Worm (Caenorhabditis elegans) whole organism, young adult: ENCODE measurements around the gene C24A3.1.

Experiments
- B0336.3 ChIP-seq: fragments of 200-800 bp; sonication (Bioruptor generic); IDR thresholded peaks from 2 replicates; pipeline ENCODE4 v1.3.6; 2022; ENCODE audit warnings: missing genetic modification characterization, missing compliant biosample characterization
- C17E4.6 ChIP-seq: fragments of 200-800 bp; sonication (Bioruptor generic); IDR thresholded peaks from 2 replicates; pipeline ENCODE4 v1.3.6; 2022; ENCODE audit warnings: missing genetic modification reagents, missing genetic modification characterization, missing compliant biosample characterization
- F23B12.7 ChIP-seq: sonication (generic microtip); optimal IDR thresholded peaks from 2 replicates; lab custom pipeline; 2017; ENCODE audit warnings: missing genetic modification characterization, mild to moderate bottlenecking, missing compliant biosample characterization, antibody characterized with exemption, moderate library complexity; ENCODE audit not compliant: insufficient read depth
- F49E8.2 ChIP-seq: sonication (generic microtip); optimal IDR thresholded peaks from 3 replicates; lab custom pipeline; 2017; ENCODE audit warnings: missing genetic modification characterization, mild to moderate bottlenecking, missing compliant biosample characterization, antibody characterized with exemption, moderate library complexity; ENCODE audit not compliant: insufficient read depth
- F55B11.4 ChIP-seq: sonication (generic microtip); optimal IDR thresholded peaks from 2 replicates; lab custom pipeline; 2016; ENCODE audit warnings: missing compliant biosample characterization, missing genetic modification characterization, borderline replicate concordance; ENCODE audit not compliant: insufficient read depth
- F57C9.4 ChIP-seq: sonication (generic microtip); optimal IDR thresholded peaks from 2 replicates; lab custom pipeline; 2017; ENCODE audit warnings: mild to moderate bottlenecking, missing genetic modification characterization, missing compliant biosample characterization
- T07F8.4 ChIP-seq: sonication (generic microtip); optimal IDR thresholded peaks from 2 replicates; lab custom pipeline; 2016; ENCODE audit warnings: mild to moderate bottlenecking, missing genetic modification characterization, moderate library complexity, missing compliant biosample characterization
- Y53F4B.3 ChIP-seq: fragments of 200-800 bp; sonication (Bioruptor generic); IDR thresholded peaks from 2 replicates; pipeline ENCODE4 v1.3.6; 2022; ENCODE audit warnings: missing genetic modification reagents, missing genetic modification characterization, missing compliant biosample characterization
- Y56A3A.18 ChIP-seq: fragments of 200-800 bp; sonication (Bioruptor generic); IDR thresholded peaks from 2 replicates; pipeline ENCODE4 v1.3.6; 2022; ENCODE audit warnings: missing genetic modification reagents, missing genetic modification characterization, missing compliant biosample characterization
- Y79H2A.3 ChIP-seq: fragments of 200-800 bp; sonication (Bioruptor generic); conservative IDR thresholded peaks from 2 replicates; pipeline ENCODE4 v1.3.6; 2022; ENCODE audit warnings: missing genetic modification reagents, missing genetic modification characterization, missing compliant biosample characterization
- ama-1 ChIP-seq, 3 experiments: fragments of 150-350 bp in 1 of 3; sonication (generic microtip) in 2 of 3; optimal IDR thresholded peaks; 2 replicates each; lab custom pipeline; 2014 to 2018; ENCODE audit warnings: missing biosample characterization in 2 of 3, missing genetic modification characterization in 2 of 3, missing genetic modification reagents in 2 of 3
- attf-3 ChIP-seq: fragments of 200-800 bp; sonication (Bioruptor generic); conservative IDR thresholded peaks from 2 replicates; pipeline ENCODE4 v1.3.6; 2022; ENCODE audit warnings: missing genetic modification reagents, missing genetic modification characterization, missing compliant biosample characterization
- cebp-1 ChIP-seq, 2 experiments: fragments of 200-800 bp in 1 of 2; sonication (Bioruptor generic) in 1 of 2; sonication (generic microtip) in 1 of 2; IDR thresholded peaks in 1 of 2; optimal IDR thresholded peaks in 1 of 2; 2 replicates each; pipeline versions ENCODE4 v1.3.6 to Lab custom; 2017 to 2022; ENCODE audit warnings: missing compliant biosample characterization in 2 of 2, missing genetic modification characterization in 2 of 2, mild to moderate bottlenecking in 1 of 2, missing genetic modification reagents in 1 of 2, moderate library complexity in 1 of 2
- ceh-100 ChIP-seq: fragments of 200-800 bp; sonication (Bioruptor generic); IDR thresholded peaks from 2 replicates; pipeline ENCODE4 v1.3.6; 2022; ENCODE audit warnings: missing genetic modification reagents, missing genetic modification characterization, missing compliant biosample characterization
- dox-1 ChIP-seq: fragments of 200-800 bp; sonication (Bioruptor generic); IDR thresholded peaks from 2 replicates; pipeline ENCODE4 v1.3.6; 2022; ENCODE audit warnings: missing genetic modification reagents, missing genetic modification characterization, missing compliant biosample characterization
- egl-44 ChIP-seq: fragments of 200-800 bp; sonication (Bioruptor generic); IDR thresholded peaks from 2 replicates; pipeline ENCODE4 v1.3.6; 2022; ENCODE audit warnings: missing genetic modification reagents, missing genetic modification characterization, missing compliant biosample characterization
- ets-4 ChIP-seq: fragments of 200-800 bp; sonication (Bioruptor generic); optimal IDR thresholded peaks from 2 replicates; lab custom pipeline; 2018; ENCODE audit warnings: mild to moderate bottlenecking, missing genetic modification characterization, missing compliant biosample characterization
- fkh-3 ChIP-seq: sonication (generic microtip); optimal IDR thresholded peaks from 2 replicates; lab custom pipeline; 2016; ENCODE audit warnings: mild to moderate bottlenecking, missing genetic modification characterization, missing compliant biosample characterization
- hlh-26 ChIP-seq: fragments of 200-800 bp; sonication (Bioruptor generic); conservative IDR thresholded peaks from 2 replicates; pipeline ENCODE4 v1.3.6; 2022; ENCODE audit warnings: missing genetic modification reagents, missing genetic modification characterization, missing compliant biosample characterization
- lag-1 ChIP-seq: fragments of 200-800 bp; sonication (Bioruptor generic); IDR thresholded peaks from 2 replicates; pipeline ENCODE4 v1.3.6; 2022; ENCODE audit warnings: missing genetic modification reagents, missing genetic modification characterization, missing compliant biosample characterization
- lin-40 ChIP-seq: sonication (generic microtip); optimal IDR thresholded peaks from 2 replicates; lab custom pipeline; 2016; ENCODE audit warnings: missing genetic modification characterization, mild to moderate bottlenecking, missing compliant biosample characterization, missing genotype, missing genetic modification reagents
- mcd-1 ChIP-seq: fragments of 200-800 bp; sonication (Bioruptor generic); IDR thresholded peaks from 2 replicates; pipeline ENCODE4 v1.3.6; 2022; ENCODE audit warnings: missing genetic modification reagents, missing genetic modification characterization, missing compliant biosample characterization
- mes-4 ChIP-seq: sonication (generic microtip); optimal IDR thresholded peaks from 2 replicates; lab custom pipeline; 2016; ENCODE audit warnings: missing genotype, missing genetic modification characterization, missing compliant biosample characterization
- nfya-1 ChIP-seq: sonication (generic microtip); optimal IDR thresholded peaks from 2 replicates; lab custom pipeline; 2017; ENCODE audit warnings: antibody characterized with exemption, missing compliant biosample characterization, missing genetic modification characterization, borderline replicate concordance; ENCODE audit not compliant: insufficient read depth
- nfyb-1 ChIP-seq: fragments of 200-800 bp; sonication (Bioruptor generic); IDR thresholded peaks from 2 replicates; pipeline ENCODE4 v1.3.6; 2022; ENCODE audit warnings: missing genetic modification reagents, missing genetic modification characterization, missing compliant biosample characterization
- nhr-179 ChIP-seq: sonication (generic microtip); optimal IDR thresholded peaks from 2 replicates; lab custom pipeline; 2016; ENCODE audit warnings: mild to moderate bottlenecking, missing genetic modification characterization, missing compliant biosample characterization
- nhr-80 ChIP-seq: sonication (generic microtip); optimal IDR thresholded peaks from 2 replicates; lab custom pipeline; 2016; ENCODE audit warnings: missing genetic modification characterization, missing compliant biosample characterization
- rcor-1 ChIP-seq: fragments of 200-800 bp; sonication (Bioruptor generic); IDR thresholded peaks from 2 replicates; pipeline ENCODE4 v1.3.6; 2022; ENCODE audit warnings: missing genetic modification reagents, missing genetic modification characterization, missing compliant biosample characterization
- sdz-38 ChIP-seq: sonication (generic microtip); optimal IDR thresholded peaks from 2 replicates; lab custom pipeline; 2016; ENCODE audit warnings: missing genotype, missing genetic modification characterization, missing compliant biosample characterization
- sptf-2 ChIP-seq: fragments of 200-800 bp; sonication (Bioruptor generic); optimal IDR thresholded peaks from 2 replicates; lab custom pipeline; 2018; ENCODE audit warnings: mild to moderate bottlenecking, missing genetic modification characterization, missing compliant biosample characterization
- xnd-1 ChIP-seq: sonication (generic microtip); optimal IDR thresholded peaks from 2 replicates; lab custom pipeline; 2016; ENCODE audit warnings: missing genotype, missing genetic modification reagents, missing genetic modification characterization, missing compliant biosample characterization
- zim-3 ChIP-seq: sonication (generic microtip); optimal IDR thresholded peaks from 2 replicates; lab custom pipeline; 2017; ENCODE audit warnings: mild to moderate bottlenecking, missing genetic modification characterization, moderate library complexity, missing compliant biosample characterization
- ztf-25 ChIP-seq: fragments of 200-800 bp; sonication (Bioruptor generic); IDR thresholded peaks from 2 replicates; pipeline ENCODE4 v1.3.6; 2022; ENCODE audit warnings: missing genetic modification reagents, missing genetic modification characterization, missing compliant biosample characterization
- ztf-28 ChIP-seq: fragments of 200-800 bp; sonication (Bioruptor generic); IDR thresholded peaks from 2 replicates; pipeline ENCODE4 v1.3.6; 2022; ENCODE audit warnings: missing genetic modification reagents, missing genetic modification characterization, missing compliant biosample characterization

The C24A3.1 gene

DNA sequence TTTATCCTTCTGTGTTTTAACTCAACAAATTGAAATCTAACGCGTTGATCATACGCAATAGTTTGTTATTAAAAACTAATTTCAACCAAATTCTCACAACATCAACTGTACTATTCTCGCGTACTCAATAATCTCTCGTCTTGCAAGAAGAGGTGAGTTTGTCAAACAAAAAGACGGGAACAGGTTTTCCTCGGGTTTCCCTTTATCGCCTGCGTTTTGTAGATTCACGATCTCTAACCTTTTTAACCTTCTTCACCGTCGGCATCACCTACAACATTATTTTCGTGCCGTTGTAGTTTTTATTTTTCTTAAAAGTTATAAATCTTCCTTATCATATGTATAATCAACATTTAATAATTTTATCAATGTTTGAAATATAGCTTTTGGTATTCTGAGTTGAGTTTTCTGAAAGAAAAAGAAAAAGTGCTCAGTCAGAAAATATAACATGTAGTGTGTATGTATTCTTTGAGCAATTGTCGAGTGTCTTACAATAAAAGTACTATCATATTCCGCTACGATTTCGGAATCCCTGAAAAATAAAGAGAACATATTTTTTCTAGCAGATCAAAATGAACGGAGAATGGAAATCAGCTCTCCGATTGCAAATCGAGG is 30.1 kb downstream of the C24A3.1 start, which contains the start of gene snf-12:
TSS of gene snf-12 (plus strand) at position 562 of the 612 bp plus-strand sequence.
- TF ChIP-seq sdz-38 (no peak), rcor-1 (GFP tag; lab: Robert Waterston, UW) (no peak), hlh-26 (GFP tag; lab: Robert Waterston, UW) (no peak), xnd-1 (tag; lab: Kevin White, UChicago) (no peak), Y53F4B.3 (no peak), fkh-3 (no peak), lin-40 (tag; lab: Kevin White, UChicago) (no peak), cebp-1 (GFP tag; IDR thresholded peaks at IDR 0.05; lab: Robert Waterston, UW) (no peak), cebp-1 (tag; optimal IDR thresholded peaks at IDR 0.05; lab: Kevin White, UChicago) (no peak), ceh-100 (no peak), mcd-1 (GFP tag; lab: Robert Waterston, UW) (no peak), F23B12.7 (tag; lab: Kevin White, UChicago) (no peak), egl-44 (GFP tag; lab: Robert Waterston, UW) (no peak), sptf-2 (GFP tag; lab: Kevin White, UChicago) (no peak), T07F8.4 (tag; lab: Kevin White, UChicago) (no peak), attf-3 (no peak), ztf-25 (GFP tag; lab: Robert Waterston, UW) (no peak), nhr-80 (tag; lab: Kevin White, UChicago) (no peak), zim-3 (tag; lab: Kevin White, UChicago) (no peak), F55B11.4 (tag; lab: Kevin White, UChicago) (no peak), F57C9.4 (no peak)

DNA sequence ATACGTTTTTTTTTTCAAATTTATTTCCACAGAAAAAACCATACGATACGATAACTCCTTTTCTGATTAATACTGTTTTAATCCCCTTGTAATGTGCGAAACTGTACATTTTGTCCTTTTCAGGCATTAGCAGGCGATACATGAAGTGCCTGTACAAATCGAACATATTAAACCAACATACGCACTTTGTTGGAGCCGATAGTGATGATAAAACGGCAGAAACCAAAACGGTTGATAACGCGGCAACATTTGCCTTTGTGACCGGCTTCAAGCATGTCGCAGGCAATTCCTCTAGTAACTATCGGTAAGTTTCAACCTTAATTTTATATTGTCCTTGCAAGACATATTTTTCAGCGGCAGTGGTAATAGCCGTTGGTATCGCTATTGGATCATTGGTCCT is 35.4 kb downstream of the C24A3.1 start, which contains the start of gene nep-22:
TSS of gene nep-22 (plus strand) at position 245 of the 400 bp plus-strand sequence.
- TF ChIP-seq Y79H2A.3 (no peak), T07F8.4 (tag; lab: Kevin White, UChicago) (no peak), nhr-80 (tag; lab: Kevin White, UChicago) (peak; percentile 69)

DNA sequence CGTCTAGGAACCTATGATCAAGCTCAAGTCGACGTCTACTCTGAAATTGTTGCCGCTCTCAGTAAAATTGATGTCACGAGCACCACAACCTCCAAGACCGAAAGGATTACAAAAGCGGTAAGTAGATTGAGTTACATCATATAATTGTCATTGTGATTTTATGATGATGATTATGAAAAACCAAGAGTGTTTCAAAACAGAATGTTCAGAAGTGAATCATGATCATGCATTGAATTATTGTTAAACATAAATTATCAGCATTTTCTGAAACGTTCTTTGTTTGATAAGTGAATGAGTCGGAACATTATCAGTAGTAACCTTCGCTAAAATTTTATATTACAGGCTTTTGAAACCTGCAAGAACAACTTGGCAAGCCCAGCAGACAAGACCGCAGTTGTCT is 36.3 kb downstream of the C24A3.1 start:
- TF ChIP-seq ets-4 (GFP tag; lab: Kevin White, UChicago) (no peak), nhr-80 (tag; lab: Kevin White, UChicago) (peak; percentile 58)

DNA sequence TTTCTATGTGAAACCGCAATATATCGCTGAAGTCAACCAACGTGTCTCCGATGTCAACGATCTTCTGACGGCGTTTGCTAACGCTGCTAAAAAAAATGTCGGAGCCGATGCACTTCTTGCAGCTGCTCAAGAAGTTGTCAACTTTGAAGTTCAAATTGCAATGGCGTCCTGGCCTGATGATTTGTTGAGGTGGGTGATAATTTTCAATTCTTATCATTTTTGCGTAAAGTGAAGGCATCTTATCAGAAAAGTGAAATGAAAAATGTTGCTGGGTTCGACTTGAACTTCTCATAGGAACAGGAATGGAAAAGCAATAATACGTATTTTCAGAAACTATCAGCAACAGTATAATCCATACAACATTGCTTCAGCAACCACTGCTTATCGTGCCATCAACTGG is 37.4 kb downstream of the C24A3.1 start:
- TF ChIP-seq nfyb-1 (GFP tag; lab: Robert Waterston, UW) (no peak), dox-1 (GFP tag; lab: Robert Waterston, UW) (peak; percentile 29; the same call in 1 of the 2 replicates), nhr-80 (tag; lab: Kevin White, UChicago) (peak; percentile 64)

DNA sequence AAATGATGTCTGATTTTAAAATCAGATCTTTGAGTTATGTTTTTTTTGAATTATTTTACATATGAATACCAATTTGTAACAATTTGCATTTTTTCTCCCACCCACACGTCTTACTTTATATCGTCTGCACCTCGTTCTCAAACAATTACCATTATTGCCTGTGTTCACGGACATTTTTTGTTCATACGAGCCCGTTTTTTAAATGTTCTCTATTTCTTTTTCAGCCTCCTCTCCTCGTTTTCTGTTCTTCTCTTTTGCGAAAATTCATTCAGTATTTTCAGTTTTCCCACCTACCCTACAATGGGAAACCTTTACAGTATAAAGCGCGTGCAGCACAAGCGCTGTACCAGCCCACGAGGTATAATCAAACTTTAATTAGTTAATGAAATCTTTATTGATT is 47.0 kb downstream of the C24A3.1 start, which contains the start of gene prdm-14:
TSS of gene prdm-14 (plus strand) at position 301 of the 400 bp plus-strand sequence.
- TF ChIP-seq Y56A3A.18 (GFP tag; lab: Robert Waterston, UW) (no peak), mes-4 (tag; lab: Kevin White, UChicago) (no peak), ztf-28 (no peak), T07F8.4 (tag; lab: Kevin White, UChicago) (no peak), nhr-179 (tag; lab: Kevin White, UChicago) (no peak), ztf-25 (GFP tag; lab: Robert Waterston, UW) (no peak), ama-1 (optimal IDR thresholded peaks at IDR 0.05; lab: Kevin White, UChicago) (no peak), ama-1 (GFP tag; optimal IDR thresholded peaks at IDR 0.05; lab: Kevin White, UChicago) (no peak), fkh-3 (no peak), C17E4.6 (no peak), nfya-1 (tag; lab: Kevin White, UChicago) (no peak), F49E8.2 (tag; lab: Kevin White, UChicago) (no peak), lin-40 (tag; lab: Kevin White, UChicago) (no peak), lag-1 (GFP tag; lab: Robert Waterston, UW) (no peak), B0336.3 (no peak)
